Fruit fly (Drosophila melanogaster): ENCODE data around the gene CG33290.

The CG33290 gene

dm6 chr3L:21507354-21507928 is 34.7 kb upstream of the CG33290 start, which contains the start of the genes Glg1 and M6:
Gene Glg1, minus strand, starts transcription at chr3L:21507538.
Gene M6, plus strand, starts transcription at chr3L:21507852.
- TF ChIP-seq Hr96 (GFP tag; optimal IDR thresholded peaks at IDR 0.05) = peak; percentile 79
- TF ChIP-seq CG7045 (GFP tag; optimal IDR thresholded peaks at IDR 0.05) = peak; percentile 62
- peak; percentile 63 for TF ChIP-seq pad (GFP tag; optimal IDR thresholded peaks at IDR 0.05)
- TF ChIP-seq Mnt (GFP tag; optimal IDR thresholded peaks at IDR 0.05) = peak; percentile 61
- peak; percentile 59 for TF ChIP-seq CG12768 (GFP tag; optimal IDR thresholded peaks at IDR 0.05)
- peak; percentile 52 for TF ChIP-seq tj (GFP tag; optimal IDR thresholded peaks at IDR 0.05)
- no peak for TF ChIP-seq cic (GFP tag; optimal IDR thresholded peaks at IDR 0.05)
- TF ChIP-seq toe (GFP tag; optimal IDR thresholded peaks at IDR 0.05) = no peak
- TF ChIP-seq Clk (GFP tag; optimal IDR thresholded peaks at IDR 0.05) = no peak
- peak; percentile 61 for TF ChIP-seq CG1620 (GFP tag; optimal IDR thresholded peaks at IDR 0.05)
- TF ChIP-seq CG14711 (tag; optimal IDR thresholded peaks at IDR 0.05) = peak; percentile 55
- TF ChIP-seq CG5204 (GFP tag; optimal IDR thresholded peaks at IDR 0.05) = no peak
- peak; percentile 70 for TF ChIP-seq CG7101 (tag; optimal IDR thresholded peaks at IDR 0.05)
- TF ChIP-seq CG33017 (tag; optimal IDR thresholded peaks at IDR 0.05) = peak; percentile 53
- TF ChIP-seq Crg-1 (GFP tag; optimal IDR thresholded peaks at IDR 0.05) = peak; percentile 67
- peak; percentile 65 for TF ChIP-seq CG11617 (GFP tag; optimal IDR thresholded peaks at IDR 0.05)
- TF ChIP-seq cnc (optimal IDR thresholded peaks at IDR 0.05) = no peak
- TF ChIP-seq bab1 (GFP tag; optimal IDR thresholded peaks at IDR 0.05) = peak; percentile 70
- no peak for TF ChIP-seq ovo (GFP tag; optimal IDR thresholded peaks at IDR 0.05)
- TF ChIP-seq kay (GFP tag; ENCODE audit: borderline replicate concordance) = no peak

dm6 chr3L:21507955-21508354 is 34.2 kb upstream of the CG33290 start:
- TF ChIP-seq ovo (GFP tag; optimal IDR thresholded peaks at IDR 0.05) = no peak
- no peak for TF ChIP-seq Clk (GFP tag; optimal IDR thresholded peaks at IDR 0.05)
- no peak for TF ChIP-seq Hr96 (GFP tag; optimal IDR thresholded peaks at IDR 0.05)
- no peak for TF ChIP-seq CG7101 (tag; optimal IDR thresholded peaks at IDR 0.05)
- no peak for TF ChIP-seq CG5204 (GFP tag; optimal IDR thresholded peaks at IDR 0.05)
- no peak for TF ChIP-seq CG7045 (GFP tag; optimal IDR thresholded peaks at IDR 0.05)
- TF ChIP-seq Crg-1 (GFP tag; optimal IDR thresholded peaks at IDR 0.05) = no peak
- no peak for TF ChIP-seq CG11617 (GFP tag; optimal IDR thresholded peaks at IDR 0.05)
- TF ChIP-seq CG12768 (GFP tag; optimal IDR thresholded peaks at IDR 0.05) = no peak
- TF ChIP-seq cic (GFP tag; optimal IDR thresholded peaks at IDR 0.05) = no peak
- no peak for TF ChIP-seq CG1620 (GFP tag; optimal IDR thresholded peaks at IDR 0.05)
- TF ChIP-seq Mnt (GFP tag; optimal IDR thresholded peaks at IDR 0.05) = no peak
- no peak for TF ChIP-seq toe (GFP tag; optimal IDR thresholded peaks at IDR 0.05)
- no peak for TF ChIP-seq CG33017 (tag; optimal IDR thresholded peaks at IDR 0.05)
- no peak for TF ChIP-seq pad (GFP tag; optimal IDR thresholded peaks at IDR 0.05)
- TF ChIP-seq kay (GFP tag; ENCODE audit: borderline replicate concordance) = no peak
- TF ChIP-seq CG14711 (tag; optimal IDR thresholded peaks at IDR 0.05) = no peak
- no peak for TF ChIP-seq cnc (optimal IDR thresholded peaks at IDR 0.05)

- no peak for TF ChIP-seq toe (GFP tag; optimal IDR thresholded peaks at IDR 0.05)
- no peak for TF ChIP-seq ovo (GFP tag; optimal IDR thresholded peaks at IDR 0.05)
Measured at dm6 chr3L:21508621-21509020, 33.5 kb upstream of the CG33290 start.

- TF ChIP-seq toe (GFP tag; optimal IDR thresholded peaks at IDR 0.05) (no peak), CG11617 (GFP tag; optimal IDR thresholded peaks at IDR 0.05) (peak; percentile 51)
Measured at dm6 chr3L:21509488-21510122, 32.6 kb upstream of the CG33290 start.

dm6 chr3L:21515823-21516715 is 26.1 kb upstream of the CG33290 start, which contains the start of the genes SAK and Cdk12:
Gene SAK, minus strand, starts transcription at chr3L:21515887.
Gene Cdk12, plus strand, starts transcription at chr3L:21516306.
- TF ChIP-seq CG33017 (tag; optimal IDR thresholded peaks at IDR 0.05) (peak; percentile 89), tj (GFP tag; optimal IDR thresholded peaks at IDR 0.05) (peak; percentile 75), CG5204 (GFP tag; optimal IDR thresholded peaks at IDR 0.05) (peak; percentile 84), cnc (optimal IDR thresholded peaks at IDR 0.05) (no peak), ovo (GFP tag; optimal IDR thresholded peaks at IDR 0.05) (peak; percentile 86), Hr96 (GFP tag; optimal IDR thresholded peaks at IDR 0.05) (peak; percentile 74), bab1 (GFP tag; optimal IDR thresholded peaks at IDR 0.05) (peak; percentile 91), CG7101 (tag; optimal IDR thresholded peaks at IDR 0.05) (peak; percentile 92), kay (GFP tag; ENCODE audit: borderline replicate concordance) (peak; percentile 86), Clk (GFP tag; optimal IDR thresholded peaks at IDR 0.05) (peak; percentile 70), Mnt (GFP tag; optimal IDR thresholded peaks at IDR 0.05) (peak; percentile 58), CG11617 (GFP tag; optimal IDR thresholded peaks at IDR 0.05) (peak; percentile 95), cic (GFP tag; optimal IDR thresholded peaks at IDR 0.05) (peak; percentile 59), CG14711 (tag; optimal IDR thresholded peaks at IDR 0.05) (peak; percentile 83), CG7045 (GFP tag; optimal IDR thresholded peaks at IDR 0.05) (peak; percentile 94), CG12768 (GFP tag; optimal IDR thresholded peaks at IDR 0.05) (peak; percentile 93), CG1620 (GFP tag; optimal IDR thresholded peaks at IDR 0.05) (peak; percentile 60), pad (GFP tag; optimal IDR thresholded peaks at IDR 0.05) (peak; percentile 82), toe (GFP tag; optimal IDR thresholded peaks at IDR 0.05) (peak; percentile 85), Crg-1 (GFP tag; optimal IDR thresholded peaks at IDR 0.05) (peak; percentile 84)

Data from whole organism, adult.